Fruit fly (Drosophila melanogaster): ENCODE results near the gene CG42233.

Gene CG42233

dm6 chr3R:31771790-31772576 is 33.1 kb downstream of the CG42233 start, which contains the start of the genes betaGlu and sip3 (continued):
- TF ChIP-seq CG30020 (tag; optimal IDR thresholded peaks at IDR 0.05), result peak; percentile 47
- TF ChIP-seq ERR (GFP tag; optimal IDR thresholded peaks at IDR 0.05), result no peak
- peak; percentile 20 for TF ChIP-seq CG9727 (GFP tag; optimal IDR thresholded peaks at IDR 0.05)
- TF ChIP-seq BtbVII (GFP tag; optimal IDR thresholded peaks at IDR 0.05), result no peak
- no peak for TF ChIP-seq gcm (GFP tag; optimal IDR thresholded peaks at IDR 0.05)
- TF ChIP-seq H2.0 (GFP tag; IDR thresholded peaks at IDR 0.05), result no peak
- no peak for TF ChIP-seq mirr (GFP tag; optimal IDR thresholded peaks at IDR 0.05)
- TF ChIP-seq CG1603 (tag; optimal IDR thresholded peaks at IDR 0.05), result peak; percentile 40
- TF ChIP-seq CG7786 (GFP tag; optimal IDR thresholded peaks at IDR 0.05), result no peak
- peak in 1 of 3 experiments; percentile 46 for TF ChIP-seq lola (GFP tag; optimal IDR thresholded peaks at IDR 0.05)
- TF ChIP-seq jigr1 (GFP tag; IDR thresholded peaks at IDR 0.05), result peak; percentile 35; the same call in 1 of the 3 replicates
- no peak for TF ChIP-seq gro (GFP tag; optimal IDR thresholded peaks at IDR 0.05)
- no peak for TF ChIP-seq kah (GFP tag; optimal IDR thresholded peaks at IDR 0.05)
- no peak for TF ChIP-seq CG7556 (GFP tag; optimal IDR thresholded peaks at IDR 0.05)
- no peak for TF ChIP-seq CG12219 (GFP tag; optimal IDR thresholded peaks at IDR 0.05)
- no peak for TF ChIP-seq CG13894 (tag; optimal IDR thresholded peaks at IDR 0.05)
- TF ChIP-seq Hand (GFP tag; optimal IDR thresholded peaks at IDR 0.05), result no peak
- peak; percentile 75; the same call in 2 of the 3 replicates for TF ChIP-seq CG17361 (GFP tag; IDR thresholded peaks at IDR 0.05)
- TF ChIP-seq CG2875 (GFP tag; optimal IDR thresholded peaks at IDR 0.05), result no peak
- TF ChIP-seq CG3065 (GFP tag; optimal IDR thresholded peaks at IDR 0.05), result no peak
- TF ChIP-seq cwo (GFP tag; optimal IDR thresholded peaks at IDR 0.05), result no peak
- no peak for TF ChIP-seq CG10209 (GFP tag; optimal IDR thresholded peaks at IDR 0.05)
- peak; percentile 83 for TF ChIP-seq sens (GFP tag)
- no peak for TF ChIP-seq bab2 (GFP tag; optimal IDR thresholded peaks at IDR 0.05)
- TF ChIP-seq CG1233 (GFP tag; optimal IDR thresholded peaks at IDR 0.05), result no peak
- no peak for TF ChIP-seq lab (GFP tag; optimal IDR thresholded peaks at IDR 0.05)
- TF ChIP-seq dmrt99B (tag; optimal IDR thresholded peaks at IDR 0.05), result no peak
- no peak for TF ChIP-seq NC2α (GFP tag; optimal IDR thresholded peaks at IDR 0.05)
- TF ChIP-seq CG10431 (GFP tag; optimal IDR thresholded peaks at IDR 0.05), result no peak
- peak; percentile 22; the same call in 1 of the 2 replicates for TF ChIP-seq CG31441 (GFP tag; IDR thresholded peaks at IDR 0.05)
- TF ChIP-seq CG13775 (GFP tag; optimal IDR thresholded peaks at IDR 0.05), result peak; percentile 19
- TF ChIP-seq peb (GFP tag; IDR thresholded peaks at IDR 0.05), result no peak
- TF ChIP-seq YL-1 (GFP tag; optimal IDR thresholded peaks at IDR 0.05), result peak; percentile 73
- TF ChIP-seq disco-r (GFP tag; optimal IDR thresholded peaks at IDR 0.05), result no peak
- TF ChIP-seq CG11085 (GFP tag; IDR thresholded peaks at IDR 0.05), result no peak
- peak; percentile 86 for TF ChIP-seq zen2 (GFP tag; IDR thresholded peaks at IDR 0.05; ENCODE audit: partially characterized antibody)
- no peak for TF ChIP-seq ATbp (GFP tag; optimal IDR thresholded peaks at IDR 0.05)
- TF ChIP-seq CG9817 (tag; optimal IDR thresholded peaks at IDR 0.05), result no peak
- no peak for TF ChIP-seq CG15696 (tag; optimal IDR thresholded peaks at IDR 0.05)
- no peak for TF ChIP-seq ham (GFP tag; IDR thresholded peaks at IDR 0.05)
- TF ChIP-seq CG9609 (GFP tag; optimal IDR thresholded peaks at IDR 0.05), result no peak
- no peak for TF ChIP-seq ci (GFP tag; IDR thresholded peaks at IDR 0.05)
- no peak for TF ChIP-seq CG6689 (GFP tag; IDR thresholded peaks at IDR 0.05)
- no peak for TF ChIP-seq Oaz (GFP tag; IDR thresholded peaks at IDR 0.05)
- no peak for TF ChIP-seq ase (GFP tag; IDR thresholded peaks at IDR 0.05)
- no peak for TF ChIP-seq CG10366 (GFP tag; IDR thresholded peaks at IDR 0.05)
- no peak for TF ChIP-seq Vsx1 (GFP tag; optimal IDR thresholded peaks at IDR 0.05)
- TF ChIP-seq Bteb2 (GFP tag; optimal IDR thresholded peaks at IDR 0.05), result no peak
- TF ChIP-seq sug (tag; optimal IDR thresholded peaks at IDR 0.05), result peak; percentile 20

Data from whole organism, embryonic.